Fruit fly (Drosophila melanogaster): ENCODE measurements around the gene CG15599.

CG15599 gene

dm6 chrX:15709624-15709983 lies 20.9 kb upstream of the CG15599 start (continued):
- no peak for TF ChIP-seq cyc (GFP tag; optimal IDR thresholded peaks at IDR 0.05)
- TF ChIP-seq svp (GFP tag), result peak; percentile 72
- TF ChIP-seq vri (GFP tag; optimal IDR thresholded peaks at IDR 0.05), result no peak
- no peak for TF ChIP-seq Eip93F (GFP tag; optimal IDR thresholded peaks at IDR 0.05)
- no peak for TF ChIP-seq CG8632 (GFP tag; optimal IDR thresholded peaks at IDR 0.05)
- no peak for TF ChIP-seq dsx (GFP tag; optimal IDR thresholded peaks at IDR 0.05; ENCODE audit: poor library complexity, severe bottlenecking)
- peak; percentile 6 for TF ChIP-seq lz (GFP tag; optimal IDR thresholded peaks at IDR 0.05)
- no peak for TF ChIP-seq CG6854 (GFP tag; optimal IDR thresholded peaks at IDR 0.05)
- peak; percentile 14 for TF ChIP-seq CG8319 (GFP tag; optimal IDR thresholded peaks at IDR 0.05)
- TF ChIP-seq fd85E (GFP tag; optimal IDR thresholded peaks at IDR 0.05), result no peak
- no peak for TF ChIP-seq OdsH (GFP tag; optimal IDR thresholded peaks at IDR 0.05)
- TF ChIP-seq CG1621 (tag; optimal IDR thresholded peaks at IDR 0.05), result peak; percentile 28

- peak in 1 of 2 experiments; percentile 28 for TF ChIP-seq salr (GFP tag; optimal IDR thresholded peaks at IDR 0.05)
- no peak for TF ChIP-seq Sox102F (GFP tag; optimal IDR thresholded peaks at IDR 0.05)
- no peak for TF ChIP-seq CG6276 (GFP tag; optimal IDR thresholded peaks at IDR 0.05)
- TF ChIP-seq fd59A (GFP tag; optimal IDR thresholded peaks at IDR 0.05), result peak; percentile 42
- TF ChIP-seq CG34406 (GFP tag; optimal IDR thresholded peaks at IDR 0.05), result peak; percentile 35
- TF ChIP-seq net (GFP tag; optimal IDR thresholded peaks at IDR 0.05), result peak; percentile 36
- TF ChIP-seq CG6792 (GFP tag; optimal IDR thresholded peaks at IDR 0.05), result peak; percentile 39
- TF ChIP-seq eg (GFP tag; IDR thresholded peaks at IDR 0.05), result no peak
- peak; percentile 47; the same call in 2 of the 3 replicates for TF ChIP-seq CG8119 (GFP tag; IDR thresholded peaks at IDR 0.05)
- no peak for TF ChIP-seq CG6854 (GFP tag; optimal IDR thresholded peaks at IDR 0.05)
- TF ChIP-seq CG3919 (GFP tag; optimal IDR thresholded peaks at IDR 0.05), result peak; percentile 51
- peak; percentile 77 for TF ChIP-seq fkh (GFP tag; optimal IDR thresholded peaks at IDR 0.05)
- peak; percentile 22 for TF ChIP-seq vri (GFP tag; optimal IDR thresholded peaks at IDR 0.05)
- TF ChIP-seq CG4318 (GFP tag; optimal IDR thresholded peaks at IDR 0.05), result peak; percentile 67
- TF ChIP-seq Eip75B (GFP tag; optimal IDR thresholded peaks at IDR 0.05), result no peak
- TF ChIP-seq CG16779 (tag; optimal IDR thresholded peaks at IDR 0.05), result no peak
- peak; percentile 15 for TF ChIP-seq Eip93F (GFP tag; optimal IDR thresholded peaks at IDR 0.05)
- no peak for TF ChIP-seq Hr38 (GFP tag; optimal IDR thresholded peaks at IDR 0.05)
- no peak for TF ChIP-seq CG8632 (GFP tag; optimal IDR thresholded peaks at IDR 0.05)
- TF ChIP-seq CG9139 (GFP tag; optimal IDR thresholded peaks at IDR 0.05), result no peak
- TF ChIP-seq CG11294 (GFP tag; IDR thresholded peaks at IDR 0.05), result peak; percentile 12; the same call in 1 of the 2 replicates
- TF ChIP-seq CG6808 (GFP tag; optimal IDR thresholded peaks at IDR 0.05), result peak; percentile 47
- TF ChIP-seq CG11762 (GFP tag; optimal IDR thresholded peaks at IDR 0.05; ENCODE audit: insufficient read depth), result no peak
- TF ChIP-seq Gug (GFP tag; IDR thresholded peaks at IDR 0.05), result peak; percentile 53
- peak; percentile 77 for TF ChIP-seq CG31627 (GFP tag; optimal IDR thresholded peaks at IDR 0.05)
- peak; percentile 65 for TF ChIP-seq acj6 (GFP tag; optimal IDR thresholded peaks at IDR 0.05)
- peak; percentile 83 for TF ChIP-seq Sox14 (GFP tag; optimal IDR thresholded peaks at IDR 0.05)
- TF ChIP-seq topi (GFP tag; optimal IDR thresholded peaks at IDR 0.05), result peak; percentile 61
- no peak for TF ChIP-seq OdsH (GFP tag; optimal IDR thresholded peaks at IDR 0.05)
- TF ChIP-seq CG8319 (GFP tag; optimal IDR thresholded peaks at IDR 0.05), result peak; percentile 19
- peak; percentile 68 for TF ChIP-seq Sox15 (GFP tag; optimal IDR thresholded peaks at IDR 0.05)
- TF ChIP-seq CG15336 (GFP tag; IDR thresholded peaks at IDR 0.05), result 0 out of 2 replicates have a peak, but pooled peaks have one; percentile 17
- TF ChIP-seq achi (GFP tag; optimal IDR thresholded peaks at IDR 0.05), result no peak
- TF ChIP-seq dac (GFP tag; optimal IDR thresholded peaks at IDR 0.05), result peak; percentile 63
- no peak for TF ChIP-seq Blimp-1 (GFP tag; optimal IDR thresholded peaks at IDR 0.05)
- peak; percentile 37 for TF ChIP-seq Lpt (GFP tag; optimal IDR thresholded peaks at IDR 0.05)
- TF ChIP-seq CG6163 (GFP tag; IDR thresholded peaks at IDR 0.05), result peak; percentile 60; the same call in 2 of the 3 replicates
- peak; percentile 49 for TF ChIP-seq CG10669 (GFP tag; optimal IDR thresholded peaks at IDR 0.05)
- TF ChIP-seq ss (GFP tag; optimal IDR thresholded peaks at IDR 0.05), result no peak
- peak; percentile 77 for TF ChIP-seq Hr39 (GFP tag; optimal IDR thresholded peaks at IDR 0.05)
- no peak for TF ChIP-seq Met (GFP tag; optimal IDR thresholded peaks at IDR 0.05)
- peak; percentile 77 for TF ChIP-seq Eip78C (GFP tag)
- peak; percentile 70 for TF ChIP-seq CG10631 (GFP tag; optimal IDR thresholded peaks at IDR 0.05)
- TF ChIP-seq svp (GFP tag), result peak; percentile 94
- TF ChIP-seq fd85E (GFP tag; optimal IDR thresholded peaks at IDR 0.05), result no peak
Measured at dm6 chrX:15703720-15704206, 15.1 kb upstream of the CG15599 start, which contains the start of the genes Pis and Hap40. Pis (minus strand) TSS chrX:15703770. Hap40 (plus strand) TSS chrX:15704125.

Measured in whole organism, prepupa.